Fruit fly (Drosophila melanogaster) whole organism, pupa: ENCODE measurements around the gene btd.

Experiments used
- CG10348 ChIP-seq: fragments of 200-800 bp; sonication (Bioruptor generic); IDR thresholded peaks from 2 replicates; pipeline ENCODE4 v1.3.6; 2022; ENCODE audit warnings: missing biosample characterization, missing genetic modification characterization
- CG12605 ChIP-seq: fragments of 200-800 bp; sonication (Bioruptor generic); IDR thresholded peaks from 2 replicates; pipeline ENCODE4 v1.3.6; 2022; ENCODE audit warnings: missing biosample characterization, missing genetic modification characterization
- CG13204 ChIP-seq: fragments of 200-800 bp; sonication (Bioruptor generic); optimal IDR thresholded peaks from 2 replicates; lab custom pipeline; 2018; ENCODE audit warnings: missing biosample characterization, mild to moderate bottlenecking, missing genetic modification characterization, moderate library complexity
- CG14655 ChIP-seq: fragments of 200-800 bp; sonication (Bioruptor generic); optimal IDR thresholded peaks from 3 replicates; lab custom pipeline; 2017; ENCODE audit warnings: mild to moderate bottlenecking, missing biosample characterization, missing genetic modification reagents, missing genetic modification characterization
- CG15710 ChIP-seq: fragments of 200-800 bp; sonication (Bioruptor generic); optimal IDR thresholded peaks from 2 replicates; lab custom pipeline; 2018; ENCODE audit warnings: missing biosample characterization, mild to moderate bottlenecking, missing genetic modification characterization, moderate library complexity
- CG17806 ChIP-seq: fragments of 200-800 bp; sonication (Bioruptor generic); optimal IDR thresholded peaks from 2 replicates; lab custom pipeline; 2018; ENCODE audit warnings: missing biosample characterization, mild to moderate bottlenecking, missing genetic modification characterization, moderate library complexity
- CG32121 ChIP-seq: fragments of 200-800 bp; sonication (Bioruptor generic); IDR thresholded peaks from 2 replicates; pipeline ENCODE4 v1.3.6; 2022; ENCODE audit warnings: missing biosample characterization, missing genetic modification characterization
- CG34367 ChIP-seq: fragments of 200-800 bp; sonication (Bioruptor generic); optimal IDR thresholded peaks from 2 replicates; lab custom pipeline; 2018; ENCODE audit warnings: missing biosample characterization, mild to moderate bottlenecking, missing genetic modification characterization
- CG4496 ChIP-seq: fragments of 200-800 bp; sonication (Bioruptor generic); IDR thresholded peaks from 3 replicates; pipeline ENCODE4 v1.3.6; 2022; ENCODE audit warnings: missing biosample characterization, missing genetic modification characterization
- CG8159 ChIP-seq: fragments of 200-800 bp; sonication (Bioruptor generic); optimal IDR thresholded peaks from 3 replicates; lab custom pipeline; 2018; ENCODE audit warnings: missing biosample characterization, mild to moderate bottlenecking, missing genetic modification characterization, moderate library complexity
- CG8301 ChIP-seq: fragments of 200-800 bp; sonication (Bioruptor generic); optimal IDR thresholded peaks from 2 replicates; lab custom pipeline; 2018; ENCODE audit warnings: missing biosample characterization, mild to moderate bottlenecking, missing genetic modification characterization
- CG9948 ChIP-seq: fragments of 200-800 bp; sonication (Bioruptor generic); optimal IDR thresholded peaks from 2 replicates; lab custom pipeline; 2018; ENCODE audit warnings: missing biosample characterization, mild to moderate bottlenecking, missing genetic modification characterization, moderate library complexity
- D1 ChIP-seq: fragments of 200-800 bp; sonication (Bioruptor generic); optimal IDR thresholded peaks from 2 replicates; lab custom pipeline; 2018; ENCODE audit warnings: missing biosample characterization, mild to moderate bottlenecking, missing genetic modification characterization, moderate library complexity
- EcR ChIP-seq: fragments of 200-800 bp; sonication (Bioruptor generic); optimal IDR thresholded peaks from 3 replicates; lab custom pipeline; 2019; ENCODE audit warnings: missing biosample characterization, missing genetic modification characterization, mild to moderate bottlenecking, moderate library complexity, missing genetic modification reagents
- Ets98B ChIP-seq: fragments of 200-800 bp; sonication (Bioruptor generic); IDR thresholded peaks from 2 replicates; pipeline ENCODE4 v1.3.6; 2022; ENCODE audit warnings: missing biosample characterization, missing genetic modification characterization
- Pif1A ChIP-seq: fragments of 200-800 bp; sonication (Bioruptor generic); optimal IDR thresholded peaks from 3 replicates; lab custom pipeline; 2016; ENCODE audit warnings: missing biosample characterization, missing genetic modification characterization
- Pif1B ChIP-seq: fragments of 200-800 bp; sonication (Bioruptor generic); optimal IDR thresholded peaks from 3 replicates; lab custom pipeline; 2016; ENCODE audit warnings: missing biosample characterization, missing genetic modification characterization
- Snoo ChIP-seq: fragments of 200-800 bp; sonication (Bioruptor generic); optimal IDR thresholded peaks from 3 replicates; lab custom pipeline; 2017; ENCODE audit warnings: missing biosample characterization, mild to moderate bottlenecking, missing genetic modification characterization, inconsistent platforms
- fd96Ca ChIP-seq: fragments of 200-800 bp; sonication (Bioruptor generic); IDR thresholded peaks from 3 replicates; pipeline ENCODE4 v1.3.6; 2022; ENCODE audit warnings: missing biosample characterization, missing genetic modification characterization
- gl ChIP-seq: fragments of 200-800 bp; sonication (Bioruptor generic); optimal IDR thresholded peaks from 2 replicates; lab custom pipeline; 2018; ENCODE audit warnings: missing biosample characterization, mild to moderate bottlenecking, missing genetic modification characterization
- rn ChIP-seq: fragments of 200-800 bp; sonication (Bioruptor generic); IDR thresholded peaks from 2 replicates; pipeline ENCODE4 v1.3.6; 2022; ENCODE audit warnings: missing biosample characterization, missing genetic modification characterization

Gene btd

dm6 chrX:9689129-9689528 lies 4.9 kb upstream of the btd start:
- TF ChIP-seq CG4496 (GFP tag; lab: Robert Waterston, UW), result no peak

dm6 chrX:9692297-9693013 lies 1.5 kb upstream of the btd start:
- TF ChIP-seq D1 (no peak), Pif1B (GFP tag; lab: Kevin White, UChicago) (no peak), EcR (GFP tag; lab: Kevin White, UChicago) (no peak), CG9948 (tag; lab: Kevin White, UChicago) (peak; percentile 11), CG13204 (no peak), Ets98B (no peak), CG8159 (tag; lab: Kevin White, UChicago) (peak; percentile 34), Pif1A (GFP tag; lab: Kevin White, UChicago) (no peak), CG12605 (GFP tag; lab: Robert Waterston, UW) (no peak)
- TF ChIP-seq, all 21 proteins: peak for 2

dm6 chrX:9694652-9695051 lies 666 bp downstream of the btd start:
- TF ChIP-seq CG12605 (GFP tag; lab: Robert Waterston, UW) (no peak), CG32121 (no peak), D1 (no peak), gl (tag; lab: Kevin White, UChicago) (no peak), CG17806 (tag; lab: Kevin White, UChicago) (no peak), Ets98B (no peak), CG10348 (GFP tag; lab: Robert Waterston, UW) (no peak), rn (no peak), EcR (GFP tag; lab: Kevin White, UChicago) (no peak), CG34367 (no peak), CG8159 (tag; lab: Kevin White, UChicago) (no peak), CG4496 (GFP tag; lab: Robert Waterston, UW) (no peak), CG15710 (no peak), fd96Ca (GFP tag; lab: Robert Waterston, UW) (no peak), CG8301 (tag; lab: Kevin White, UChicago) (no peak)
- TF ChIP-seq, all 21 proteins: peak for 0

dm6 chrX:9707820-9708487 lies 14.0 kb downstream of the btd start:
- TF ChIP-seq CG10348 (GFP tag; lab: Robert Waterston, UW), result no peak
- TF ChIP-seq CG32121, result no peak
- TF ChIP-seq CG8159 (tag; lab: Kevin White, UChicago), result no peak
- no peak for TF ChIP-seq fd96Ca (GFP tag; lab: Robert Waterston, UW)
- TF ChIP-seq CG14655 (GFP tag; lab: Kevin White, UChicago), result no peak
- no peak for TF ChIP-seq CG17806 (tag; lab: Kevin White, UChicago)
- TF ChIP-seq CG13204, result no peak
- no peak for TF ChIP-seq gl (tag; lab: Kevin White, UChicago)
- no peak for TF ChIP-seq rn
- no peak for TF ChIP-seq D1
- TF ChIP-seq Pif1A (GFP tag; lab: Kevin White, UChicago), result no peak
- no peak for TF ChIP-seq EcR (GFP tag; lab: Kevin White, UChicago)
- no peak for TF ChIP-seq CG12605 (GFP tag; lab: Robert Waterston, UW)
- TF ChIP-seq CG9948 (tag; lab: Kevin White, UChicago), result no peak
- TF ChIP-seq CG8301 (tag; lab: Kevin White, UChicago), result no peak

dm6 chrX:9727309-9727708 lies 33.3 kb downstream of the btd start:
- TF ChIP-seq CG32121, result no peak
- no peak for TF ChIP-seq EcR (GFP tag; lab: Kevin White, UChicago)
- TF ChIP-seq fd96Ca (GFP tag; lab: Robert Waterston, UW), result no peak
- TF ChIP-seq, all 21 proteins: peak for 0

dm6 chrX:9729013-9730002 lies 35.3 kb downstream of the btd start, which contains the start of gene Sp1:
Gene Sp1 (plus strand): TSS chrX:9729648.
- no peak for TF ChIP-seq D1
- TF ChIP-seq CG10348 (GFP tag; lab: Robert Waterston, UW), result no peak
- no peak for TF ChIP-seq Pif1A (GFP tag; lab: Kevin White, UChicago)
- TF ChIP-seq CG8301 (tag; lab: Kevin White, UChicago), result no peak
- no peak for TF ChIP-seq Snoo (tag; lab: Kevin White, UChicago)
- no peak for TF ChIP-seq gl (tag; lab: Kevin White, UChicago)
- TF ChIP-seq Pif1B (GFP tag; lab: Kevin White, UChicago), result no peak
- TF ChIP-seq CG17806 (tag; lab: Kevin White, UChicago), result no peak
- no peak for TF ChIP-seq CG9948 (tag; lab: Kevin White, UChicago)
- TF ChIP-seq Ets98B, result no peak
- TF ChIP-seq CG12605 (GFP tag; lab: Robert Waterston, UW), result no peak
- TF ChIP-seq rn, result no peak
- no peak for TF ChIP-seq CG32121
